Worm (Caenorhabditis elegans) whole organism, early embryonic: ENCODE data around the gene C01G10.18.

Experiments
- B0310.2 ChIP-seq: sonication (generic microtip); optimal IDR thresholded peaks from 2 replicates; lab custom pipeline; 2016; ENCODE audit warnings: mild to moderate bottlenecking, missing genetic modification characterization, missing compliant biosample characterization
- F13C5.2 ChIP-seq: sonication (generic microtip); optimal IDR thresholded peaks from 2 replicates; lab custom pipeline; 2017; ENCODE audit warnings: mild to moderate bottlenecking, missing genetic modification characterization, inconsistent platforms, missing compliant biosample characterization
- aly-1 ChIP-seq: sonication (generic microtip); optimal IDR thresholded peaks from 2 replicates; lab custom pipeline; 2016; ENCODE audit warnings: missing genetic modification characterization, missing compliant biosample characterization
- ama-1 ChIP-seq: fragments of 150-350 bp; optimal IDR thresholded peaks from 2 replicates; lab custom pipeline; 2014
- ceh-13 ChIP-seq: fragments of 200-800 bp; sonication (Bioruptor generic); optimal IDR thresholded peaks from 2 replicates; lab custom pipeline; 2018; ENCODE audit warnings: mild to moderate bottlenecking, missing genetic modification characterization, missing compliant biosample characterization
- ets-7 ChIP-seq: sonication (generic microtip); optimal IDR thresholded peaks from 2 replicates; lab custom pipeline; 2016; ENCODE audit warnings: missing genotype, missing genetic modification characterization, missing compliant biosample characterization
- hmbx-1 ChIP-seq: sonication (generic microtip); optimal IDR thresholded peaks from 2 replicates; lab custom pipeline; 2016; ENCODE audit warnings: mild to moderate bottlenecking, missing genetic modification characterization, missing compliant biosample characterization
- hnd-1 ChIP-seq: sonication (generic microtip); optimal IDR thresholded peaks from 2 replicates; lab custom pipeline; 2016; ENCODE audit warnings: missing genetic modification characterization, missing compliant biosample characterization
- pes-1 ChIP-seq: fragments of 200-800 bp; sonication (Bioruptor generic); IDR thresholded peaks from 2 replicates; pipeline ENCODE4 v1.3.6; 2022; ENCODE audit warnings: missing genetic modification reagents, missing genetic modification characterization, missing compliant biosample characterization
- scrt-1 ChIP-seq: fragments of 200-800 bp; sonication (Bioruptor generic); IDR thresholded peaks from 2 replicates; pipeline ENCODE4 v1.3.6; 2022; ENCODE audit warnings: missing genetic modification characterization, missing compliant biosample characterization
- tbx-11 ChIP-seq: fragments of 200-800 bp; sonication (Bioruptor generic); IDR thresholded peaks from 2 replicates; pipeline ENCODE4 v1.3.6; 2022; ENCODE audit warnings: missing genetic modification characterization, missing compliant biosample characterization
- tbx-37 ChIP-seq: fragments of 200-800 bp; sonication (Bioruptor generic); conservative IDR thresholded peaks from 2 replicates; pipeline ENCODE4 v1.3.6; 2022; ENCODE audit warnings: missing genetic modification reagents, missing genetic modification characterization, missing compliant biosample characterization
- tra-4 ChIP-seq: sonication (generic microtip); optimal IDR thresholded peaks from 2 replicates; lab custom pipeline; 2017; ENCODE audit warnings: missing genetic modification characterization, missing compliant biosample characterization

DNA sequence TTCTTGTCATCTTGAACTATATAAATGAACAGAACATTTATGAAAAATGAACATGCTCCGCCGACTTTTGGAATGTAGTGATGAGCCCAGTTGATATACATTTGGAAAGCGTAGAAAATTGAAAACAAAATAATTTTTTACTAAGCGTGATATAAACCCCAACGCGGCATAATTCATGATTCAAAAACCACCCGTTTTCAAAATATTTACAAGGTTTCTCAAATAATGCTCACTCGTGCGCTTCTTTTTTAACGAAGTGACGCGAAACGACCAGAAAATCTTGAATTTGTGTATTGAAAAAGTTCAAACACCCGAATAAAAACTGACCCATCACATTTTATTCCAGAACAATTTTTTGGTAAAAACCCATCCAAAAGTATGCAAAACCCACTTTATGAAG lies 38.9 kb upstream of the C01G10.18 start, which contains the start of gene srj-27:
- no peak for TF ChIP-seq ceh-13
- no peak for TF ChIP-seq aly-1 (tag; lab: Kevin White, UChicago)
- TF ChIP-seq scrt-1 (GFP tag; lab: Robert Waterston, UW), result no peak
- no peak for TF ChIP-seq tra-4 (tag; lab: Kevin White, UChicago)
- no peak for TF ChIP-seq hnd-1
- TF ChIP-seq ama-1 (lab: Kevin White, UChicago), result no peak
- no peak for TF ChIP-seq F13C5.2 (tag; lab: Kevin White, UChicago)
- no peak for TF ChIP-seq hmbx-1
- TF ChIP-seq ets-7 (tag; lab: Kevin White, UChicago), result no peak
- no peak for TF ChIP-seq tbx-37
- no peak for TF ChIP-seq pes-1 (GFP tag; lab: Robert Waterston, UW)
- TF ChIP-seq tbx-11, result no peak
- no peak for TF ChIP-seq B0310.2
